Worm (Caenorhabditis elegans) whole organism, L4/young adult: ENCODE measurements around the gene nit-1.

ENCODE experiments used
- W03F9.2 ChIP-seq: fragments of 150-350 bp; optimal IDR thresholded peaks from 2 replicates; lab custom pipeline; 2014; ENCODE audit warnings: missing biosample characterization, missing genetic modification characterization
- dao-5 ChIP-seq: sonication (generic microtip); optimal IDR thresholded peaks from 2 replicates; lab custom pipeline; 2016; ENCODE audit warnings: missing genotype, missing genetic modification characterization, moderate library complexity, missing compliant biosample characterization
- him-1 ChIP-seq: sonication (generic microtip); optimal IDR thresholded peaks from 2 replicates; lab custom pipeline; 2016; ENCODE audit warnings: missing genotype, missing genetic modification reagents, missing genetic modification characterization, missing compliant biosample characterization

DNA sequence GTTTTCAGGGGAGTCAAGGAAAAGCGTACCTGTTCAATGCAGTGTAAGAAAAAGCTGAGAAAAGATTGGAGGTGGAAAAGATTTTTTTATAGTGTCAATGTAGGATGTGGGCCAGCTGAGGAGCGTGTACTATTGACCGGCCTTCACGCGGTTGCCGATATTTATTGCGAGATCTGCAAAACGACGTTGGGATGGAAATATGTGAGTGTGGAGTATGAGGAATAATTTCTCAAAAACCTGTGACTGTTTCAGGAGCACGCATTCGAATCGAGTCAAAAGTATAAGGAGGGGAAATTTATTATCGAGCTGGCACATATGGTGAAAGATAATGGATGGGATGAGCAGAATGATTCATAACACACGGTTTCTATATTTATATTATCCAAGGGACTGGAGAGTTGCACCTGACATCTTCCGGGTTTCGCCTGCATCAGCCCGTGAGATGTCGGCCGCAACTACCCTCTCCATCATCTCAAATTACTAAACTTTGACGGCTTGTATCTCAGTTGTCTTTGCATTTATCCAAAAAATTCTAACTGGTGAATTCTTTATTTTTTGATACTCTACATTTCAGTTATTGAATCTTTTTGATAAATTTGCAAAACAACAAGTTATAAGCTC is 35.2 kb downstream of the nit-1 start:
- no peak for TF ChIP-seq W03F9.2 (tag; lab: Kevin White, UChicago)
- no peak for TF ChIP-seq him-1
- TF ChIP-seq dao-5 (tag; lab: Kevin White, UChicago), result no peak
